Fruit fly (Drosophila melanogaster): ENCODE measurements around the gene GstD4.

- TF ChIP-seq usp (GFP tag; optimal IDR thresholded peaks at IDR 0.05) (no peak), psq (optimal IDR thresholded peaks at IDR 0.05) (no peak), Dll (optimal IDR thresholded peaks at IDR 0.05) (no peak), CG8478 (optimal IDR thresholded peaks at IDR 0.05) (no peak), pan (optimal IDR thresholded peaks at IDR 0.05) (no peak), EcR (GFP tag; optimal IDR thresholded peaks at IDR 0.05) (no peak)
Measured at dm6 chr3R:12347659-12348058, 26.2 kb upstream of the GstD4 start.
